Fruit fly (Drosophila melanogaster): Measurements from ENCODE around the gene yata.

- TF ChIP-seq insv (optimal IDR thresholded peaks at IDR 0.05), result no peak
- no peak for TF ChIP-seq h (optimal IDR thresholded peaks at IDR 0.05)
- no peak for TF ChIP-seq Myc (optimal IDR thresholded peaks at IDR 0.05)
Measured at dm6 chr3R:29723048-29723656, 25.9 kb upstream of the yata start, which contains the start of gene Pcd.
